Worm (Caenorhabditis elegans): ENCODE measurements around the gene npr-16.
A peak's percentile ranks its signal among the peaks of the same experiment; 100 is the strongest.

npr-16 gene

ce11 chrX:3536302-3537251 is 18.0 kb downstream of the npr-16 start:
- TF ChIP-seq skn-1 (tag; optimal IDR thresholded peaks at IDR 0.05) (no peak), nhr-28 (tag; optimal IDR thresholded peaks at IDR 0.05) (no peak), nhr-19 (GFP tag; conservative IDR thresholded peaks at IDR 0.05) (peak; percentile 46; the same call in 1 of the 2 replicates), sup-37 (GFP tag; optimal IDR thresholded peaks at IDR 0.05) (no peak), ces-1 (GFP tag; optimal IDR thresholded peaks at IDR 0.05) (no peak), lsy-2 (tag; optimal IDR thresholded peaks at IDR 0.05) (peak in 1 of 2 experiments; percentile 43), ama-1 (optimal IDR thresholded peaks at IDR 0.05) (no peak), aha-1 (tag; optimal IDR thresholded peaks at IDR 0.05) (no peak), lin-14 (GFP tag; optimal IDR thresholded peaks at IDR 0.05) (peak; percentile 75), mdl-1 (tag; optimal IDR thresholded peaks at IDR 0.05) (peak in 1 of 2 experiments; percentile 19), swsn-7 (tag; optimal IDR thresholded peaks at IDR 0.05) (no peak), blmp-1 (tag; optimal IDR thresholded peaks at IDR 0.05) (peak; percentile 46), lin-13 (GFP tag; optimal IDR thresholded peaks at IDR 0.05) (no peak), efl-1 (optimal IDR thresholded peaks at IDR 0.05) (no peak), efl-1 (GFP tag; optimal IDR thresholded peaks at IDR 0.05 in 1 of 2) (peak in 1 of 2 experiments; percentile 91), dsc-1 (tag; optimal IDR thresholded peaks at IDR 0.05) (peak; percentile 15), ets-5 (GFP tag; IDR thresholded peaks at IDR 0.05) (no peak), sox-4 (tag; optimal IDR thresholded peaks at IDR 0.05) (no peak), unc-30 (tag; optimal IDR thresholded peaks at IDR 0.05) (no peak), rnt-1 (tag; optimal IDR thresholded peaks at IDR 0.05) (peak; percentile 77), ceh-90 (tag; optimal IDR thresholded peaks at IDR 0.05) (no peak), snu-23 (GFP tag; optimal IDR thresholded peaks at IDR 0.05) (peak; percentile 32), nhr-71 (tag; optimal IDR thresholded peaks at IDR 0.05) (peak; percentile 61), ceh-8 (GFP tag; optimal IDR thresholded peaks at IDR 0.05) (no peak), isw-1 (GFP tag; IDR thresholded peaks at IDR 0.05) (no peak), nhr-20 (tag; optimal IDR thresholded peaks at IDR 0.05) (peak; percentile 12), pax-3 (tag; optimal IDR thresholded peaks at IDR 0.05) (no peak), unc-130 (tag; optimal IDR thresholded peaks at IDR 0.05) (peak; percentile 10)

ce11 chrX:3537335-3537734 is 18.7 kb downstream of the npr-16 start, which contains the start of gene gyg-1:
gyg-1 (plus strand) TSS chrX:3537635.
- TF ChIP-seq swsn-7 (tag; optimal IDR thresholded peaks at IDR 0.05) (no peak), lin-14 (GFP tag; optimal IDR thresholded peaks at IDR 0.05) (no peak), nhr-84 (tag; optimal IDR thresholded peaks at IDR 0.05) (no peak), ceh-63 (GFP tag; optimal IDR thresholded peaks at IDR 0.05) (no peak), fkh-10 (GFP tag; optimal IDR thresholded peaks at IDR 0.05) (no peak), ces-1 (GFP tag; optimal IDR thresholded peaks at IDR 0.05) (no peak), mep-1 (tag; optimal IDR thresholded peaks at IDR 0.05) (no peak), unc-62 (GFP tag; optimal IDR thresholded peaks at IDR 0.05) (no peak), hlh-4 (tag; optimal IDR thresholded peaks at IDR 0.05) (no peak), nhr-85 (tag) (no peak), fkh-4 (tag; optimal IDR thresholded peaks at IDR 0.05; ENCODE audit: borderline replicate concordance) (no peak), dsc-1 (tag; optimal IDR thresholded peaks at IDR 0.05) (no peak), pqm-1 (tag; optimal IDR thresholded peaks at IDR 0.05) (no peak), efl-3 (GFP tag; optimal IDR thresholded peaks at IDR 0.05) (no peak), Y116A8C.19 (tag; optimal IDR thresholded peaks at IDR 0.05; ENCODE audit: borderline replicate concordance) (no peak), unc-30 (tag; optimal IDR thresholded peaks at IDR 0.05) (no peak)

ce11 chrX:3538067-3538466 is 19.5 kb downstream of the npr-16 start:
- no peak for TF ChIP-seq nhr-76 (tag; optimal IDR thresholded peaks at IDR 0.05)
- no peak for TF ChIP-seq zag-1 (tag; optimal IDR thresholded peaks at IDR 0.05)
- TF ChIP-seq ets-5 (GFP tag; IDR thresholded peaks at IDR 0.05), result no peak
- no peak for TF ChIP-seq ceh-63 (GFP tag; optimal IDR thresholded peaks at IDR 0.05)
- no peak for TF ChIP-seq ztf-4 (tag; optimal IDR thresholded peaks at IDR 0.05)
- no peak for TF ChIP-seq nhr-28 (tag; optimal IDR thresholded peaks at IDR 0.05)
- no peak for TF ChIP-seq ceh-90 (tag; optimal IDR thresholded peaks at IDR 0.05)
- TF ChIP-seq grh-1 (GFP tag; IDR thresholded peaks at IDR 0.05), result no peak

Data from whole organism, L1 larva.